Worm (Caenorhabditis elegans): Measurements from ENCODE around the gene mrpl-4.
A peak's percentile ranks its signal among the peaks of the same experiment; 100 is the strongest.

The mrpl-4 gene

ce11 chrV:8495965-8496364, 28.9 kb downstream of the mrpl-4 start (continued):
- TF ChIP-seq ekl-4 (GFP tag; IDR thresholded peaks at IDR 0.05) (no peak), nfya-2 (GFP tag; IDR thresholded peaks at IDR 0.05) (no peak), ztf-6 (GFP tag; IDR thresholded peaks at IDR 0.05) (no peak), T26A5.8 (tag; optimal IDR thresholded peaks at IDR 0.05) (peak; percentile 70), lin-40 (tag; optimal IDR thresholded peaks at IDR 0.05) (no peak), cebp-1 (GFP tag; IDR thresholded peaks at IDR 0.05) (no peak), cebp-1 (tag; optimal IDR thresholded peaks at IDR 0.05) (peak; percentile 47), Y56A3A.18 (GFP tag; IDR thresholded peaks at IDR 0.05) (0 out of 2 replicates have a peak, but pooled peaks have one; percentile 14), mes-4 (tag; optimal IDR thresholded peaks at IDR 0.05) (no peak), bed-2 (GFP tag; IDR thresholded peaks at IDR 0.05) (no peak), nfyb-1 (GFP tag; IDR thresholded peaks at IDR 0.05) (no peak), atf-7 (tag; optimal IDR thresholded peaks at IDR 0.05) (no peak), zfh-2 (GFP tag; conservative IDR thresholded peaks at IDR 0.05) (no peak), Y53G8AR.9 (GFP tag; conservative IDR thresholded peaks at IDR 0.05) (peak; percentile 46; the same call in 1 of the 2 replicates), dox-1 (GFP tag; IDR thresholded peaks at IDR 0.05) (peak; percentile 82), ama-1 (optimal IDR thresholded peaks at IDR 0.05) (no peak), ama-1 (GFP tag; optimal IDR thresholded peaks at IDR 0.05) (peak in 1 of 2 experiments; percentile 72), madf-3 (GFP tag; IDR thresholded peaks at IDR 0.05) (no peak), B0336.3 (GFP tag; IDR thresholded peaks at IDR 0.05) (peak; percentile 50; the same call in 1 of the 2 replicates), lin-35 (GFP tag; optimal IDR thresholded peaks at IDR 0.05) (no peak), B0035.1 (tag; optimal IDR thresholded peaks at IDR 0.05) (no peak), F33H1.4 (GFP tag; IDR thresholded peaks at IDR 0.05) (no peak; the same call in 1 of the 2 replicates), T07F8.4 (tag; optimal IDR thresholded peaks at IDR 0.05) (peak; percentile 35), aptf-3 (GFP tag; IDR thresholded peaks at IDR 0.05) (no peak), hmg-20 (GFP tag; IDR thresholded peaks at IDR 0.05) (no peak), ztf-26 (tag; optimal IDR thresholded peaks at IDR 0.05) (no peak), madf-10 (tag; optimal IDR thresholded peaks at IDR 0.05) (peak; percentile 33), athp-1 (tag; optimal IDR thresholded peaks at IDR 0.05) (no peak), B0261.1 (tag; optimal IDR thresholded peaks at IDR 0.05) (peak; percentile 89), ztf-28 (GFP tag; IDR thresholded peaks at IDR 0.05) (no peak), nhr-90 (tag; optimal IDR thresholded peaks at IDR 0.05) (peak; percentile 53), C17E4.6 (GFP tag; IDR thresholded peaks at IDR 0.05) (no peak), ceh-40 (GFP tag; IDR thresholded peaks at IDR 0.05) (peak; percentile 63; the same call in 1 of the 2 replicates), mxl-1 (tag; optimal IDR thresholded peaks at IDR 0.05) (peak; percentile 49), lsl-1 (GFP tag; optimal IDR thresholded peaks at IDR 0.05) (peak; percentile 39), repo-1 (tag; optimal IDR thresholded peaks at IDR 0.05) (no peak), unc-130 (GFP tag; optimal IDR thresholded peaks at IDR 0.05) (no peak), xnd-1 (tag; optimal IDR thresholded peaks at IDR 0.05) (no peak), nhr-27 (tag; optimal IDR thresholded peaks at IDR 0.05) (peak; percentile 13), K12H6.12 (tag; optimal IDR thresholded peaks at IDR 0.05) (no peak), hlh-26 (GFP tag; conservative IDR thresholded peaks at IDR 0.05) (no peak), die-1 (tag; optimal IDR thresholded peaks at IDR 0.05) (peak; percentile 78), F23B12.7 (tag; optimal IDR thresholded peaks at IDR 0.05; ENCODE audit: insufficient read depth) (peak; percentile 58), F10E7.11 (tag; optimal IDR thresholded peaks at IDR 0.05) (no peak), snpc-1.3 (tag; optimal IDR thresholded peaks at IDR 0.05; ENCODE audit: insufficient read depth) (peak; percentile 47), hsf-1 (GFP tag; IDR thresholded peaks at IDR 0.05) (peak; percentile 60; the same call in 1 of the 2 replicates), C06A6.2 (GFP tag; conservative IDR thresholded peaks at IDR 0.05) (no peak), bed-1 (GFP tag; IDR thresholded peaks at IDR 0.05) (no peak), ceh-58 (GFP tag; IDR thresholded peaks at IDR 0.05) (no peak), dpl-1 (GFP tag; optimal IDR thresholded peaks at IDR 0.05) (no peak), F52B5.7 (tag; optimal IDR thresholded peaks at IDR 0.05) (no peak)

Measured in whole organism, young adult.